Worm (Caenorhabditis elegans) whole organism, late embryonic: ENCODE results near the gene cpg-19.

Experiments
- C08G9.2 ChIP-seq: sonication (generic microtip); optimal IDR thresholded peaks from 2 replicates; lab custom pipeline; 2016; ENCODE audit warnings: mild to moderate bottlenecking, missing genetic modification characterization, moderate library complexity, missing compliant biosample characterization
- C38D4.7 ChIP-seq: fragments of 200-800 bp; sonication (Bioruptor generic); optimal IDR thresholded peaks from 2 replicates; lab custom pipeline; 2018; ENCODE audit warnings: mild to moderate bottlenecking, missing genetic modification characterization, moderate library complexity, missing compliant biosample characterization
- F13H6.1 ChIP-seq: sonication (generic microtip); optimal IDR thresholded peaks from 2 replicates; lab custom pipeline; 2016; ENCODE audit warnings: missing genetic modification characterization, missing compliant biosample characterization
- Y22D7AL.16 ChIP-seq: sonication (generic microtip); optimal IDR thresholded peaks from 2 replicates; lab custom pipeline; 2016; ENCODE audit warnings: missing genetic modification characterization, missing compliant biosample characterization
- ceh-14 ChIP-seq: sonication (generic microtip); optimal IDR thresholded peaks from 2 replicates; lab custom pipeline; 2016; ENCODE audit warnings: missing genotype, missing genetic modification characterization, missing compliant biosample characterization
- ceh-18 ChIP-seq: sonication (generic microtip); optimal IDR thresholded peaks from 2 replicates; lab custom pipeline; 2016; ENCODE audit warnings: missing genetic modification characterization, missing compliant biosample characterization
- ceh-19 ChIP-seq: fragments of 200-800 bp; sonication (Bioruptor generic); optimal IDR thresholded peaks from 2 replicates; lab custom pipeline; 2018; ENCODE audit warnings: mild to moderate bottlenecking, missing genetic modification characterization, missing compliant biosample characterization
- ceh-2 ChIP-seq: sonication (generic microtip); optimal IDR thresholded peaks from 2 replicates; lab custom pipeline; 2016; ENCODE audit warnings: missing genotype, missing genetic modification characterization, missing compliant biosample characterization
- ceh-22 ChIP-seq: sonication (generic microtip); optimal IDR thresholded peaks from 2 replicates; lab custom pipeline; 2017; ENCODE audit warnings: missing biosample characterization, missing genetic modification characterization
- ceh-24 ChIP-seq: sonication (generic microtip); optimal IDR thresholded peaks from 2 replicates; lab custom pipeline; 2016; ENCODE audit warnings: mild to moderate bottlenecking, missing genetic modification characterization, missing compliant biosample characterization
- ceh-31 ChIP-seq: sonication (generic microtip); optimal IDR thresholded peaks from 2 replicates; lab custom pipeline; 2016; ENCODE audit warnings: missing genetic modification characterization, missing compliant biosample characterization
- ceh-34 ChIP-seq: sonication (generic microtip); optimal IDR thresholded peaks from 2 replicates; lab custom pipeline; 2016; ENCODE audit warnings: mild to moderate bottlenecking, missing genetic modification characterization, missing compliant biosample characterization
- ceh-6 ChIP-seq: fragments of 200-800 bp; sonication (Bioruptor generic); optimal IDR thresholded peaks from 2 replicates; lab custom pipeline; 2018; ENCODE audit warnings: mild to moderate bottlenecking, missing genetic modification characterization, missing compliant biosample characterization
- ceh-9 ChIP-seq: sonication (generic microtip); optimal IDR thresholded peaks from 2 replicates; lab custom pipeline; 2016; ENCODE audit warnings: mild to moderate bottlenecking, missing genetic modification characterization, inconsistent platforms, missing compliant biosample characterization
- che-1 ChIP-seq: sonication (generic microtip); optimal IDR thresholded peaks from 2 replicates; lab custom pipeline; 2016; ENCODE audit warnings: mild to moderate bottlenecking, missing genetic modification characterization, missing compliant biosample characterization
- dmd-4 ChIP-seq: sonication (generic microtip); optimal IDR thresholded peaks from 2 replicates; lab custom pipeline; 2016; ENCODE audit warnings: borderline replicate concordance, missing genetic modification characterization, missing compliant biosample characterization
- dve-1 ChIP-seq: sonication (generic microtip); optimal IDR thresholded peaks from 2 replicates; lab custom pipeline; 2017; ENCODE audit warnings: antibody characterized with exemption, mild to moderate bottlenecking, missing genetic modification characterization, missing compliant biosample characterization
- elt-2 ChIP-seq: sonication (generic microtip); optimal IDR thresholded peaks from 2 replicates; lab custom pipeline; 2016; ENCODE audit warnings: missing genetic modification reagents, missing genetic modification characterization, missing compliant biosample characterization
- fkh-10 ChIP-seq: fragments of 150-350 bp; optimal IDR thresholded peaks from 2 replicates; lab custom pipeline; 2014; ENCODE audit warnings: missing biosample characterization, missing genetic modification reagents, missing genetic modification characterization
- fkh-6 ChIP-seq: sonication (generic microtip); optimal IDR thresholded peaks from 2 replicates; lab custom pipeline; 2016; ENCODE audit warnings: missing genetic modification characterization, missing compliant biosample characterization
- gmeb-2 ChIP-seq: sonication (generic microtip); optimal IDR thresholded peaks from 2 replicates; lab custom pipeline; 2016; ENCODE audit warnings: missing genetic modification characterization, inconsistent platforms, missing compliant biosample characterization
- hlh-15 ChIP-seq: sonication (generic microtip); optimal IDR thresholded peaks from 2 replicates; lab custom pipeline; 2016; ENCODE audit warnings: missing genetic modification characterization, missing compliant biosample characterization
- hlh-30 ChIP-seq: sonication (generic microtip); optimal IDR thresholded peaks from 2 replicates; lab custom pipeline; 2017; ENCODE audit warnings: antibody characterized with exemption, missing genetic modification characterization, missing compliant biosample characterization; ENCODE audit not compliant: insufficient read depth
- hlh-6 ChIP-seq: sonication (generic microtip); optimal IDR thresholded peaks from 2 replicates; lab custom pipeline; 2016; ENCODE audit warnings: missing genotype, missing genetic modification characterization, missing compliant biosample characterization
- lim-6 ChIP-seq: sonication (generic microtip); optimal IDR thresholded peaks from 2 replicates; lab custom pipeline; 2016; ENCODE audit warnings: missing genetic modification characterization, missing compliant biosample characterization
- lin-11 ChIP-seq: fragments of 200-800 bp; sonication (Bioruptor generic); optimal IDR thresholded peaks from 2 replicates; lab custom pipeline; 2018; ENCODE audit warnings: mild to moderate bottlenecking, missing genetic modification characterization, missing compliant biosample characterization
- madf-2 ChIP-seq: sonication (generic microtip); optimal IDR thresholded peaks from 2 replicates; lab custom pipeline; 2017; ENCODE audit warnings: missing genetic modification characterization, missing compliant biosample characterization
- mec-3 ChIP-seq: sonication (generic microtip); optimal IDR thresholded peaks from 2 replicates; lab custom pipeline; 2016; ENCODE audit warnings: borderline replicate concordance, missing genetic modification characterization, missing compliant biosample characterization
- nfya-1 ChIP-seq: sonication (generic microtip); optimal IDR thresholded peaks from 2 replicates; lab custom pipeline; 2017; ENCODE audit warnings: missing genetic modification characterization, mild to moderate bottlenecking, missing compliant biosample characterization, antibody characterized with exemption, moderate library complexity
- nhr-232 ChIP-seq: sonication (generic microtip); optimal IDR thresholded peaks from 2 replicates; lab custom pipeline; 2016; ENCODE audit warnings: missing genetic modification characterization, missing compliant biosample characterization
- npax-4 ChIP-seq: sonication (generic microtip); optimal IDR thresholded peaks from 2 replicates; lab custom pipeline; 2016; ENCODE audit warnings: missing genetic modification characterization, missing compliant biosample characterization
- odd-2 ChIP-seq: sonication (generic microtip); optimal IDR thresholded peaks from 2 replicates; lab custom pipeline; 2017; ENCODE audit warnings: antibody characterized with exemption, mild to moderate bottlenecking, missing genetic modification characterization, missing compliant biosample characterization
- pat-9 ChIP-seq: fragments of 200-800 bp; sonication (Bioruptor generic); optimal IDR thresholded peaks from 2 replicates; lab custom pipeline; 2018; ENCODE audit warnings: mild to moderate bottlenecking, missing genetic modification characterization, moderate library complexity, missing compliant biosample characterization
- pax-1 ChIP-seq: fragments of 150-350 bp; optimal IDR thresholded peaks from 2 replicates; lab custom pipeline; 2014; ENCODE audit warnings: missing biosample characterization, missing genetic modification characterization
- pha-2 ChIP-seq: sonication (generic microtip); optimal IDR thresholded peaks from 2 replicates; lab custom pipeline; 2017; ENCODE audit warnings: mild to moderate bottlenecking, missing genetic modification characterization, missing compliant biosample characterization
- pros-1 ChIP-seq: fragments of 150-350 bp; optimal IDR thresholded peaks from 2 replicates; lab custom pipeline; 2014; ENCODE audit warnings: missing biosample characterization, missing genetic modification reagents, missing genetic modification characterization
- ref-2 ChIP-seq: sonication (generic microtip); optimal IDR thresholded peaks from 2 replicates; lab custom pipeline; 2016; ENCODE audit warnings: missing genetic modification characterization, missing compliant biosample characterization
- sdc-2 ChIP-seq: sonication (generic microtip); optimal IDR thresholded peaks from 2 replicates; lab custom pipeline; 2016; ENCODE audit warnings: missing genotype, missing genetic modification characterization, missing compliant biosample characterization
- sox-2 ChIP-seq: fragments of 200-800 bp; sonication (Bioruptor generic); IDR thresholded peaks from 2 replicates; pipeline ENCODE4 v1.3.6; 2022; ENCODE audit warnings: missing genetic modification reagents, missing genetic modification characterization, missing compliant biosample characterization
- tbx-2 ChIP-seq: sonication (generic microtip); optimal IDR thresholded peaks from 2 replicates; lab custom pipeline; 2016; ENCODE audit warnings: missing genetic modification characterization, missing compliant biosample characterization
- tbx-7 ChIP-seq: sonication (generic microtip); optimal IDR thresholded peaks from 2 replicates; lab custom pipeline; 2016; ENCODE audit warnings: missing genotype, missing genetic modification characterization, missing compliant biosample characterization
- ttx-3 ChIP-seq: sonication (generic microtip); optimal IDR thresholded peaks from 2 replicates; lab custom pipeline; 2016; ENCODE audit warnings: missing genetic modification reagents, missing genetic modification characterization, missing compliant biosample characterization
- unc-55 ChIP-seq: sonication (generic microtip); optimal IDR thresholded peaks from 2 replicates; lab custom pipeline; 2017; ENCODE audit warnings: missing biosample characterization, missing genetic modification reagents, missing genetic modification characterization
- unc-86 ChIP-seq: sonication (generic microtip); optimal IDR thresholded peaks from 2 replicates; lab custom pipeline; 2016; ENCODE audit warnings: missing genetic modification characterization, missing compliant biosample characterization
- ztf-16 ChIP-seq: sonication (generic microtip); optimal IDR thresholded peaks from 2 replicates; lab custom pipeline; 2017; ENCODE audit warnings: missing genetic modification characterization, missing compliant biosample characterization

cpg-19 gene

ce11 chrX:16597791-16598190, 23.8 kb upstream of the cpg-19 start:
- no peak for TF ChIP-seq odd-2 (tag; lab: Kevin White, UChicago)
- no peak for TF ChIP-seq ceh-22
- TF ChIP-seq sdc-2 (tag; lab: Kevin White, UChicago) = no peak
- TF ChIP-seq F13H6.1 = no peak

- TF ChIP-seq ceh-6 (GFP tag; lab: Kevin White, UChicago) = peak; percentile 57
- peak; percentile 61 for TF ChIP-seq ceh-34 (tag; lab: Kevin White, UChicago)
- peak; percentile 28 for TF ChIP-seq unc-86 (tag; lab: Kevin White, UChicago)
- no peak for TF ChIP-seq ceh-31 (tag; lab: Kevin White, UChicago)
- peak; percentile 49 for TF ChIP-seq gmeb-2 (tag; lab: Kevin White, UChicago)
- TF ChIP-seq mec-3 (tag; lab: Kevin White, UChicago) = no peak
- no peak for TF ChIP-seq nfya-1
- TF ChIP-seq C38D4.7 (GFP tag; lab: Kevin White, UChicago) = peak; percentile 50
- TF ChIP-seq ceh-24 (tag; lab: Kevin White, UChicago) = no peak
- TF ChIP-seq ref-2 (tag; lab: Kevin White, UChicago) = peak; percentile 70
- no peak for TF ChIP-seq madf-2 (tag; lab: Kevin White, UChicago)
- peak; percentile 38 for TF ChIP-seq sdc-2 (tag; lab: Kevin White, UChicago)
- peak; percentile 68 for TF ChIP-seq hlh-6
- TF ChIP-seq C08G9.2 = peak; percentile 14
- no peak for TF ChIP-seq pros-1 (tag; lab: Kevin White, UChicago)
- peak; percentile 55 for TF ChIP-seq ceh-19 (GFP tag; lab: Kevin White, UChicago)
- no peak for TF ChIP-seq F13H6.1
- TF ChIP-seq lin-11 (tag; lab: Kevin White, UChicago) = peak; percentile 15
- TF ChIP-seq pat-9 (tag; lab: Kevin White, UChicago) = peak; percentile 25
- TF ChIP-seq npax-4 (tag; lab: Kevin White, UChicago) = peak; percentile 1
- peak; percentile 53 for TF ChIP-seq elt-2 (tag; lab: Kevin White, UChicago)
- TF ChIP-seq lim-6 (tag; lab: Kevin White, UChicago) = no peak
- peak; percentile 8 for TF ChIP-seq tbx-7 (tag; lab: Kevin White, UChicago)
- peak; percentile 3 for TF ChIP-seq pha-2
- TF ChIP-seq dve-1 (tag; lab: Kevin White, UChicago) = no peak
- TF ChIP-seq hlh-30 (tag; lab: Kevin White, UChicago) = peak; percentile 39
- no peak for TF ChIP-seq ztf-16 (tag; lab: Kevin White, UChicago)
- peak; percentile 59 for TF ChIP-seq sox-2 (GFP tag; lab: Robert Waterston, UW)
- TF ChIP-seq Y22D7AL.16 = peak; percentile 27
- no peak for TF ChIP-seq ceh-9 (tag; lab: Kevin White, UChicago)
- TF ChIP-seq che-1 = peak; percentile 65
- TF ChIP-seq nhr-232 (tag; lab: Kevin White, UChicago) = peak; percentile 28
These were observed 19.1 kb upstream of the cpg-19 start, which contains the start of gene F59C12.4 for ce11 chrX:16602457-16602856. F59C12.4 (minus strand) TSS chrX:16602622.

- TF ChIP-seq lin-11 (tag; lab: Kevin White, UChicago) (no peak), ttx-3 (no peak)
These were observed 17.5 kb upstream of the cpg-19 start for ce11 chrX:16604096-16604495.

ce11 chrX:16604566-16604965, 17.0 kb upstream of the cpg-19 start:
- no peak for TF ChIP-seq unc-55 (GFP tag; lab: Kevin White, UChicago)
- no peak for TF ChIP-seq ceh-9 (tag; lab: Kevin White, UChicago)
- no peak for TF ChIP-seq tbx-7 (tag; lab: Kevin White, UChicago)
- TF ChIP-seq sdc-2 (tag; lab: Kevin White, UChicago) = peak; percentile 37
- peak; percentile 19 for TF ChIP-seq ceh-14 (tag; lab: Kevin White, UChicago)
- TF ChIP-seq npax-4 (tag; lab: Kevin White, UChicago) = no peak
- TF ChIP-seq fkh-6 = peak; percentile 45
- no peak for TF ChIP-seq nhr-232 (tag; lab: Kevin White, UChicago)
- peak; percentile 5 for TF ChIP-seq tbx-2 (tag; lab: Kevin White, UChicago)
- TF ChIP-seq ref-2 (tag; lab: Kevin White, UChicago) = no peak
- TF ChIP-seq ceh-22 = no peak
- peak; percentile 45 for TF ChIP-seq C38D4.7 (GFP tag; lab: Kevin White, UChicago)
- no peak for TF ChIP-seq ceh-18 (tag; lab: Kevin White, UChicago)
- peak; percentile 37 for TF ChIP-seq ceh-2 (tag; lab: Kevin White, UChicago)
- peak; percentile 58 for TF ChIP-seq ceh-6 (GFP tag; lab: Kevin White, UChicago)
- no peak for TF ChIP-seq pros-1 (tag; lab: Kevin White, UChicago)
- TF ChIP-seq hlh-15 (tag; lab: Kevin White, UChicago) = peak; percentile 26
- peak; percentile 62 for TF ChIP-seq ceh-19 (GFP tag; lab: Kevin White, UChicago)
- no peak for TF ChIP-seq ceh-31 (tag; lab: Kevin White, UChicago)
- peak; percentile 20 for TF ChIP-seq ceh-24 (tag; lab: Kevin White, UChicago)
- no peak for TF ChIP-seq dve-1 (tag; lab: Kevin White, UChicago)
- TF ChIP-seq ttx-3 = peak; percentile 67
- TF ChIP-seq fkh-10 (GFP tag; lab: Kevin White, UChicago) = no peak
- no peak for TF ChIP-seq pax-1 (tag; lab: Kevin White, UChicago)
- no peak for TF ChIP-seq lim-6 (tag; lab: Kevin White, UChicago)
- TF ChIP-seq dmd-4 (tag; lab: Kevin White, UChicago) = peak; percentile 16
